Fruit fly (Drosophila melanogaster) whole organism, embryonic: ENCODE results near the gene CG14229.
A peak's percentile ranks its signal among the peaks of the same experiment; 100 is the strongest.

Source experiments
- Bdp1 ChIP-seq: fragments of 200-800 bp; sonication (Bioruptor generic); optimal IDR thresholded peaks from 3 replicates; lab custom pipeline; 2016; ENCODE audit warnings: missing biosample characterization, missing genetic modification characterization
- CG10267 ChIP-seq: fragments of 200-800 bp; sonication (Bioruptor generic); optimal IDR thresholded peaks from 2 replicates; lab custom pipeline; 2018; ENCODE audit warnings: missing biosample characterization, mild to moderate bottlenecking, missing genetic modification characterization, moderate library complexity
- CG10431 ChIP-seq: fragments of 200-800 bp; sonication (Bioruptor generic); optimal IDR thresholded peaks from 3 replicates; lab custom pipeline; 2018; ENCODE audit warnings: missing biosample characterization, mild to moderate bottlenecking, missing genetic modification characterization
- CG13123 ChIP-seq: fragments of 200-800 bp; sonication (Bioruptor generic); optimal IDR thresholded peaks from 2 replicates; lab custom pipeline; 2016; ENCODE audit warnings: missing biosample characterization, missing genetic modification characterization
- CG16779 ChIP-seq: fragments of 200-800 bp; sonication (Bioruptor generic); IDR thresholded peaks from 2 replicates; pipeline ENCODE4 v1.3.6; 2022; ENCODE audit warnings: missing biosample characterization, missing genetic modification characterization
- CG17361 ChIP-seq: fragments of 200-800 bp; sonication (Bioruptor generic); IDR thresholded peaks from 3 replicates; pipeline ENCODE4 v1.3.6; 2022; ENCODE audit warnings: missing biosample characterization, missing genetic modification characterization
- CG2889 ChIP-seq: fragments of 200-800 bp; sonication (Bioruptor generic); IDR thresholded peaks from 3 replicates; pipeline ENCODE4 v1.3.6; 2022; ENCODE audit warnings: missing biosample characterization, missing genetic modification characterization
- CG30020 ChIP-seq: fragments of 200-800 bp; optimal IDR thresholded peaks from 2 replicates; lab custom pipeline; 2019; ENCODE audit warnings: missing biosample characterization, mild to moderate bottlenecking, missing genetic modification characterization, moderate library complexity
- CG3065 ChIP-seq: fragments of 200-800 bp; sonication (Bioruptor generic); optimal IDR thresholded peaks from 2 replicates; lab custom pipeline; 2016; ENCODE audit warnings: missing biosample characterization, missing genetic modification characterization
- CG33213 ChIP-seq: fragments of 200-800 bp; sonication (Bioruptor generic); optimal IDR thresholded peaks from 3 replicates; lab custom pipeline; 2016; ENCODE audit warnings: missing biosample characterization, missing genetic modification characterization
- CG34376 ChIP-seq: fragments of 200-800 bp; sonication (Bioruptor generic); optimal IDR thresholded peaks from 2 replicates; lab custom pipeline; 2018; ENCODE audit warnings: missing biosample characterization, mild to moderate bottlenecking, missing genetic modification characterization
- CG4328 ChIP-seq: fragments of 200-800 bp; sonication (Bioruptor generic); optimal IDR thresholded peaks from 3 replicates; lab custom pipeline; 2017; ENCODE audit warnings: missing biosample characterization, missing genetic modification reagents, missing genetic modification characterization
- CG4820 ChIP-seq: fragments of 200-800 bp; sonication (Bioruptor generic); optimal IDR thresholded peaks from 3 replicates; lab custom pipeline; 2016; ENCODE audit warnings: missing biosample characterization, missing genetic modification characterization
- CG5245 ChIP-seq: fragments of 200-800 bp; sonication (Bioruptor generic); optimal IDR thresholded peaks from 3 replicates; lab custom pipeline; 2016; ENCODE audit warnings: missing biosample characterization, missing genetic modification characterization
- CG6254 ChIP-seq: fragments of 200-800 bp; sonication (Bioruptor generic); optimal IDR thresholded peaks from 3 replicates; lab custom pipeline; 2017; ENCODE audit warnings: mild to moderate bottlenecking, missing biosample characterization, missing genetic modification reagents, missing genetic modification characterization
- CG7745 ChIP-seq: fragments of 200-800 bp; sonication (Bioruptor generic); optimal IDR thresholded peaks from 2 replicates; lab custom pipeline; 2018; ENCODE audit warnings: missing biosample characterization, mild to moderate bottlenecking, missing genetic modification characterization, moderate library complexity
- CG7963 ChIP-seq: fragments of 200-800 bp; sonication (Bioruptor generic); IDR thresholded peaks from 3 replicates; pipeline ENCODE4 v1.3.6; 2022; ENCODE audit warnings: missing biosample characterization, missing genetic modification characterization; ENCODE audit not compliant: partially characterized antibody
- CG8089 ChIP-seq: fragments of 200-800 bp; sonication (Bioruptor generic); optimal IDR thresholded peaks from 3 replicates; lab custom pipeline; 2016; ENCODE audit warnings: missing biosample characterization, missing genetic modification characterization
- Camta ChIP-seq: fragments of 200-800 bp; sonication (Bioruptor generic); optimal IDR thresholded peaks from 2 replicates; lab custom pipeline; 2016; ENCODE audit warnings: missing biosample characterization, missing genetic modification characterization
- Dek ChIP-seq: fragments of 200-800 bp; sonication (Bioruptor generic); optimal IDR thresholded peaks from 3 replicates; lab custom pipeline; 2019; ENCODE audit warnings: missing biosample characterization, mild to moderate bottlenecking, missing genetic modification characterization, moderate library complexity
- Elba2 ChIP-seq: fragments of 200-800 bp; sonication (Bioruptor generic); optimal IDR thresholded peaks from 3 replicates; lab custom pipeline; 2016; ENCODE audit warnings: missing biosample characterization, missing genetic modification characterization
- HmgZ ChIP-seq: fragments of 200-800 bp; sonication (Bioruptor generic); optimal IDR thresholded peaks from 2 replicates; lab custom pipeline; 2018; ENCODE audit warnings: missing biosample characterization, mild to moderate bottlenecking, missing genetic modification characterization
- Hr3 ChIP-seq: fragments of 200-800 bp; sonication (Bioruptor generic); optimal IDR thresholded peaks from 3 replicates; lab custom pipeline; 2016; ENCODE audit warnings: missing biosample characterization, missing genetic modification characterization
- Hsf ChIP-seq: fragments of 200-800 bp; sonication (Bioruptor generic); optimal IDR thresholded peaks from 3 replicates; lab custom pipeline; 2016; ENCODE audit warnings: missing biosample characterization, missing genetic modification characterization
- Neu2 ChIP-seq: fragments of 200-800 bp; sonication (Bioruptor generic); optimal IDR thresholded peaks from 3 replicates; lab custom pipeline; 2016; ENCODE audit warnings: missing biosample characterization, missing genetic modification characterization, borderline replicate concordance
- Oaz ChIP-seq: fragments of 200-800 bp; sonication (Bioruptor generic); IDR thresholded peaks from 2 replicates; pipeline ENCODE4 v1.3.6; 2022; ENCODE audit warnings: missing biosample characterization, missing genetic modification characterization
- Oli ChIP-seq: fragments of 200-800 bp; sonication (Bioruptor generic); optimal IDR thresholded peaks from 2 replicates; lab custom pipeline; 2018; ENCODE audit warnings: missing biosample characterization, mild to moderate bottlenecking, missing genetic modification characterization, moderate library complexity
- PHDP ChIP-seq: fragments of 200-800 bp; sonication (Bioruptor generic); optimal IDR thresholded peaks from 3 replicates; lab custom pipeline; 2018; ENCODE audit warnings: missing biosample characterization, mild to moderate bottlenecking, missing genetic modification characterization, moderate library complexity
- Sry-β ChIP-seq: fragments of 200-800 bp; sonication (Bioruptor generic); optimal IDR thresholded peaks from 2 replicates; lab custom pipeline; 2018; ENCODE audit warnings: missing biosample characterization, mild to moderate bottlenecking, missing genetic modification characterization, moderate library complexity
- Sry-δ ChIP-seq: fragments of 200-800 bp; sonication (Bioruptor generic); optimal IDR thresholded peaks from 2 replicates; lab custom pipeline; 2016; ENCODE audit warnings: missing biosample characterization, missing genetic modification characterization
- Usf ChIP-seq: fragments of 200-800 bp; sonication (Bioruptor generic); optimal IDR thresholded peaks from 2 replicates; lab custom pipeline; 2017; ENCODE audit warnings: missing genotype, missing biosample characterization, missing genetic modification characterization
- ase ChIP-seq: fragments of 200-800 bp; sonication (Bioruptor generic); IDR thresholded peaks from 3 replicates; pipeline ENCODE4 v1.3.6; 2022; ENCODE audit warnings: missing biosample characterization, missing genetic modification characterization
- az2 ChIP-seq: fragments of 200-800 bp; sonication (Bioruptor generic); optimal IDR thresholded peaks from 3 replicates; lab custom pipeline; 2016; ENCODE audit warnings: missing biosample characterization, missing genetic modification characterization
- bbx ChIP-seq: fragments of 200-800 bp; sonication (Bioruptor generic); IDR thresholded peaks from 2 replicates; pipeline ENCODE4 v1.3.6; 2022; ENCODE audit warnings: missing biosample characterization, missing genetic modification characterization; ENCODE audit not compliant: partially characterized antibody
- cg ChIP-seq: fragments of 200-800 bp; sonication (Bioruptor generic); optimal IDR thresholded peaks from 3 replicates; lab custom pipeline; 2019; ENCODE audit warnings: missing biosample characterization, mild to moderate bottlenecking, missing genetic modification characterization, moderate library complexity
- dmrt99B ChIP-seq: fragments of 200-800 bp; sonication (Bioruptor generic); optimal IDR thresholded peaks from 2 replicates; lab custom pipeline; 2018; ENCODE audit warnings: missing biosample characterization, mild to moderate bottlenecking, missing genetic modification characterization, moderate library complexity
- fd64A ChIP-seq: fragments of 200-800 bp; sonication (Bioruptor generic); optimal IDR thresholded peaks from 3 replicates; lab custom pipeline; 2018; ENCODE audit warnings: missing biosample characterization, mild to moderate bottlenecking, missing genetic modification characterization
- ham ChIP-seq: fragments of 200-800 bp; sonication (Bioruptor generic); IDR thresholded peaks from 2 replicates; pipeline ENCODE4 v1.3.6; 2022; ENCODE audit warnings: missing biosample characterization, missing genetic modification characterization
- pho ChIP-seq: fragments of 200-800 bp; sonication (Bioruptor generic); optimal IDR thresholded peaks from 2 replicates; lab custom pipeline; 2016; ENCODE audit warnings: missing biosample characterization, missing genetic modification characterization
- pita ChIP-seq: fragments of 200-800 bp; sonication (Bioruptor generic); optimal IDR thresholded peaks from 2 replicates; lab custom pipeline; 2017; ENCODE audit warnings: missing biosample characterization, mild to moderate bottlenecking, missing genetic modification characterization
- pnt ChIP-seq: fragments of 200-800 bp; sonication (Bioruptor generic); optimal IDR thresholded peaks from 3 replicates; lab custom pipeline; 2016; ENCODE audit warnings: missing biosample characterization, missing genetic modification characterization
- pzg ChIP-seq: fragments of 200-800 bp; sonication (Bioruptor generic); optimal IDR thresholded peaks from 3 replicates; lab custom pipeline; 2018; ENCODE audit warnings: missing biosample characterization, mild to moderate bottlenecking, missing genetic modification characterization, moderate library complexity
- rib ChIP-seq: fragments of 200-800 bp; sonication (Bioruptor generic); IDR thresholded peaks from 2 replicates; pipeline ENCODE4 v1.3.6; 2022; ENCODE audit warnings: missing biosample characterization, missing genetic modification characterization
- ro ChIP-seq: fragments of 200-800 bp; sonication (Bioruptor generic); IDR thresholded peaks from 2 replicates; pipeline ENCODE4 v1.3.6; 2022; ENCODE audit warnings: missing biosample characterization, missing genetic modification characterization
- schlank ChIP-seq: fragments of 200-800 bp; sonication (Bioruptor generic); optimal IDR thresholded peaks from 2 replicates; lab custom pipeline; 2018; ENCODE audit warnings: missing biosample characterization, mild to moderate bottlenecking, missing genetic modification characterization
- slp2 ChIP-seq: fragments of 200-800 bp; sonication (Bioruptor generic); optimal IDR thresholded peaks from 2 replicates; lab custom pipeline; 2016; ENCODE audit warnings: missing biosample characterization, missing genetic modification characterization
- stwl ChIP-seq: fragments of 200-800 bp; sonication (Bioruptor generic); optimal IDR thresholded peaks from 3 replicates; lab custom pipeline; 2018; ENCODE audit warnings: missing biosample characterization, mild to moderate bottlenecking, missing genetic modification characterization, moderate library complexity
- tap ChIP-seq: fragments of 200-800 bp; optimal IDR thresholded peaks from 3 replicates; lab custom pipeline; 2019; ENCODE audit warnings: missing biosample characterization, mild to moderate bottlenecking, missing genetic modification characterization, moderate library complexity
- unpg ChIP-seq: fragments of 200-800 bp; sonication (Bioruptor generic); optimal IDR thresholded peaks from 3 replicates; lab custom pipeline; 2018; ENCODE audit warnings: missing biosample characterization, mild to moderate bottlenecking, missing genetic modification characterization, moderate library complexity
- zen2 ChIP-seq: fragments of 200-800 bp; sonication (Bioruptor generic); IDR thresholded peaks from 3 replicates; pipeline ENCODE4 v1.3.6; 2022; ENCODE audit warnings: missing biosample characterization, missing genetic modification characterization; ENCODE audit not compliant: partially characterized antibody

CG14229 gene

DNA sequence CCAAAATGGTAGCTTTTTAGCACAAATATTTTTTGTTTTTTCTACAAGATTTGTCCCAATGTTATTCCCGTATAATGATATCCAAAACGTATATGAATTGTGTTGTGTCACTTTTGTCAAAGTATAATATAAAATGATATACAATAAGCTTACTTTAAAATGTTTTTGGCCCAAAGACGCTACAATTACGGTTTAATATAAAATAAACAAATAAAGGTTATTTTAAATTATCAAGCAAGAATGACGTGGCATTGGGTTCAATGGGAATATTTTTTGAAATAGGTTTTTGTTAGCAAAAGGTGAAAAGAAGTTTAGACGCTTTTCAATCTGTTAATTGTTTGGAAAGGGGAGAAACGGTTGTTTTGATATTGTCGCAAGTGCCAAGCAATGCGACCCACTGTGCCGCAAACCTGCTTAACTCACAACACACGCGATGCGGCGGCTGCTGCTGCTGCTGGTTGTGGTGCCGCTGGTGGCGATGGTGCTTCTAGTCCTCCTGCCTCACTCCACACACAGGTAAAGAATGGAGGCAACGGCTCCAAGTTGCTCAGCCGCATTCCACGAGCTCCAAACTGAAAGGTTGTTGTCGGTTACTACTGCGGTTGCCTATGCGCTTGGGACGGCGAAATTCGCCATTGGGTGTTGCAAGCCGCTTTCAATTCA, 31.7 kb downstream of the CG14229 start (continued):
- TF ChIP-seq cg (GFP tag; lab: Kevin White, UChicago) (peak; percentile 5), Neu2 (GFP tag; lab: Kevin White, UChicago) (no peak), Oli (peak; percentile 65), CG33213 (GFP tag; lab: Kevin White, UChicago) (no peak), CG4820 (GFP tag; lab: Kevin White, UChicago) (peak; percentile 16), CG17361 (GFP tag; lab: Robert Waterston, UW) (peak; percentile 61; the same call in 2 of the 3 replicates), Bdp1 (no peak), Dek (tag; lab: Kevin White, UChicago) (peak; percentile 32), unpg (GFP tag; lab: Kevin White, UChicago) (no peak), bbx (GFP tag; lab: Robert Waterston, UW) (no peak), pho (GFP tag; lab: Kevin White, UChicago) (no peak), pita (no peak), Hr3 (GFP tag; lab: Kevin White, UChicago) (peak; percentile 25), Sry-δ (GFP tag; lab: Kevin White, UChicago) (no peak), ham (no peak), dmrt99B (tag; lab: Kevin White, UChicago) (peak; percentile 72), ro (GFP tag; lab: Robert Waterston, UW) (no peak), CG16779 (GFP tag; lab: Robert Waterston, UW) (no peak), schlank (tag; lab: Kevin White, UChicago) (no peak), CG34376 (GFP tag; lab: Kevin White, UChicago) (peak; percentile 58), pzg (GFP tag; lab: Kevin White, UChicago) (no peak), pnt (no peak), Elba2 (GFP tag; lab: Kevin White, UChicago) (no peak), CG13123 (GFP tag; lab: Kevin White, UChicago) (no peak), CG2889 (GFP tag; lab: Robert Waterston, UW) (no peak), tap (tag; lab: Kevin White, UChicago) (no peak), Oaz (GFP tag; lab: Robert Waterston, UW) (no peak), Hsf (GFP tag; lab: Kevin White, UChicago) (peak; percentile 34), CG10267 (tag; lab: Kevin White, UChicago) (peak; percentile 37), CG4328 (peak; percentile 28), fd64A (no peak), CG7745 (tag; lab: Kevin White, UChicago) (no peak), zen2 (GFP tag; lab: Robert Waterston, UW) (no peak), ase (GFP tag; lab: Robert Waterston, UW) (no peak), PHDP (tag; lab: Kevin White, UChicago) (peak; percentile 46), CG30020 (tag; lab: Kevin White, UChicago) (no peak), slp2 (no peak), rib (GFP tag; lab: Robert Waterston, UW) (no peak), Sry-β (no peak), CG6254 (GFP tag; lab: Kevin White, UChicago) (peak; percentile 40), CG10431 (GFP tag; lab: Kevin White, UChicago) (no peak), CG3065 (GFP tag; lab: Kevin White, UChicago) (no peak), az2 (GFP tag; lab: Kevin White, UChicago) (peak; percentile 64), stwl (tag; lab: Kevin White, UChicago) (no peak), CG7963 (GFP tag; lab: Robert Waterston, UW) (no peak), HmgZ (no peak), Camta (GFP tag; lab: Kevin White, UChicago) (peak; percentile 49), CG8089 (GFP tag; lab: Kevin White, UChicago) (no peak), CG5245 (GFP tag; lab: Kevin White, UChicago) (no peak), Usf (peak; percentile 41)
